Worm (Caenorhabditis elegans) whole organism, L3 larva: Measurements from ENCODE around the gene prx-14.
A peak's percentile ranks its signal among the peaks of the same experiment; 100 is the strongest.

Experiments used
- R02D3.7 ChIP-seq: fragments of 150-350 bp; optimal IDR thresholded peaks from 2 replicates; lab custom pipeline; 2014; ENCODE audit warnings: missing biosample characterization, missing genetic modification characterization
- ZK546.5 ChIP-seq: sonication (generic microtip); optimal IDR thresholded peaks from 2 replicates; lab custom pipeline; 2017; ENCODE audit warnings: missing biosample characterization, missing genetic modification characterization
- aly-2 ChIP-seq: fragments of 150-350 bp; optimal IDR thresholded peaks from 2 replicates; lab custom pipeline; 2014; ENCODE audit warnings: missing biosample characterization, missing genetic modification characterization
- ama-1 ChIP-seq: fragments of 150-350 bp; optimal IDR thresholded peaks from 2 replicates; lab custom pipeline; 2018
- ceh-82 ChIP-seq: fragments of 150-350 bp; optimal IDR thresholded peaks from 2 replicates; lab custom pipeline; 2014; ENCODE audit warnings: missing biosample characterization, missing genetic modification characterization
- ceh-9 ChIP-seq: sonication (generic microtip); optimal IDR thresholded peaks from 2 replicates; lab custom pipeline; 2018; ENCODE audit warnings: missing biosample characterization, missing genetic modification characterization
- egl-27 ChIP-seq: sonication (generic microtip); optimal IDR thresholded peaks from 4 replicates; lab custom pipeline; 2017; ENCODE audit warnings: missing biosample characterization, missing genetic modification reagents, missing genetic modification characterization
- egl-5 ChIP-seq: fragments of 150-350 bp; optimal IDR thresholded peaks from 2 replicates; lab custom pipeline; 2017; ENCODE audit warnings: missing biosample characterization, missing genetic modification reagents, missing genetic modification characterization, inconsistent platforms
- elt-2 ChIP-seq: sonication (generic microtip); optimal IDR thresholded peaks from 2 replicates; lab custom pipeline; 2016; ENCODE audit warnings: missing genetic modification reagents, mild to moderate bottlenecking, missing genetic modification characterization, missing compliant biosample characterization
- eor-1 ChIP-seq, 2 experiments: fragments of 150-350 bp; optimal IDR thresholded peaks; 2 replicates each; lab custom pipeline; 2014 to 2018; ENCODE audit warnings: missing biosample characterization in 2 of 2, missing genetic modification characterization in 2 of 2
- fkh-10 ChIP-seq: sonication (generic microtip); optimal IDR thresholded peaks from 2 replicates; lab custom pipeline; 2017; ENCODE audit warnings: missing biosample characterization, missing genetic modification reagents, missing genetic modification characterization
- fkh-2 ChIP-seq: fragments of 150-350 bp; optimal IDR thresholded peaks from 2 replicates; lab custom pipeline; 2014; ENCODE audit warnings: missing biosample characterization, missing genetic modification reagents, missing genetic modification characterization
- fos-1 ChIP-seq: fragments of 150-350 bp; optimal IDR thresholded peaks from 2 replicates; lab custom pipeline; 2014; ENCODE audit warnings: missing biosample characterization, missing genetic modification characterization
- hmg-11 ChIP-seq: sonication (generic microtip); optimal IDR thresholded peaks from 2 replicates; lab custom pipeline; 2016; ENCODE audit warnings: missing genetic modification characterization, missing compliant biosample characterization
- jun-1 ChIP-seq: fragments of 150-350 bp; optimal IDR thresholded peaks from 2 replicates; lab custom pipeline; 2014; ENCODE audit warnings: missing biosample characterization, missing genetic modification reagents, missing genetic modification characterization
- lsy-12 ChIP-seq: sonication (generic microtip); optimal IDR thresholded peaks from 2 replicates; lab custom pipeline; 2016; ENCODE audit warnings: mild to moderate bottlenecking, missing genetic modification characterization, missing compliant biosample characterization
- mdl-1 ChIP-seq: fragments of 150-350 bp; optimal IDR thresholded peaks from 2 replicates; lab custom pipeline; 2014; ENCODE audit warnings: missing biosample characterization, missing genetic modification characterization
- mml-1 ChIP-seq: fragments of 150-350 bp; sonication (generic microtip); optimal IDR thresholded peaks from 3 replicates; lab custom pipeline; 2014; ENCODE audit warnings: missing biosample characterization, missing genetic modification characterization
- nfya-1 ChIP-seq: sonication (generic microtip); optimal IDR thresholded peaks from 2 replicates; lab custom pipeline; 2017; ENCODE audit warnings: missing genetic modification characterization, mild to moderate bottlenecking, missing compliant biosample characterization, antibody characterized with exemption, moderate library complexity; ENCODE audit not compliant: insufficient read depth
- nhr-11 ChIP-seq: fragments of 150-350 bp; optimal IDR thresholded peaks from 2 replicates; lab custom pipeline; 2014; ENCODE audit warnings: missing biosample characterization, missing genetic modification characterization
- nhr-12 ChIP-seq: fragments of 150-350 bp; optimal IDR thresholded peaks from 2 replicates; lab custom pipeline; 2014; ENCODE audit warnings: missing biosample characterization, missing genetic modification characterization
- nhr-23 ChIP-seq: fragments of 150-350 bp; optimal IDR thresholded peaks from 2 replicates; lab custom pipeline; 2014; ENCODE audit warnings: missing biosample characterization, missing genetic modification reagents, missing genetic modification characterization
- nhr-25 ChIP-seq: sonication (generic microtip); optimal IDR thresholded peaks from 2 replicates; lab custom pipeline; 2017; ENCODE audit warnings: missing biosample characterization, missing genetic modification characterization
- nhr-28 ChIP-seq: fragments of 150-350 bp; optimal IDR thresholded peaks from 2 replicates; lab custom pipeline; 2014; ENCODE audit warnings: missing biosample characterization, missing genetic modification characterization
- pha-4 ChIP-seq: fragments of 150-350 bp; optimal IDR thresholded peaks from 2 replicates; lab custom pipeline; 2014; ENCODE audit warnings: missing biosample characterization, missing genetic modification reagents, missing genetic modification characterization
- pqm-1 ChIP-seq: fragments of 150-350 bp; optimal IDR thresholded peaks from 2 replicates; lab custom pipeline; 2017; ENCODE audit warnings: missing biosample characterization, missing genetic modification characterization, inconsistent platforms
- skn-1 ChIP-seq: fragments of 150-350 bp; optimal IDR thresholded peaks from 2 replicates; lab custom pipeline; 2014; ENCODE audit warnings: missing biosample characterization, missing genetic modification characterization
- tbx-2 ChIP-seq: sonication (generic microtip); optimal IDR thresholded peaks from 2 replicates; lab custom pipeline; 2016; ENCODE audit warnings: mild to moderate bottlenecking, missing genetic modification characterization, missing compliant biosample characterization
- unc-39 ChIP-seq: sonication (generic microtip); optimal IDR thresholded peaks from 4 replicates; lab custom pipeline; 2017; ENCODE audit warnings: missing biosample characterization, missing genetic modification characterization
- zag-1 ChIP-seq: fragments of 150-350 bp; optimal IDR thresholded peaks from 2 replicates; lab custom pipeline; 2014; ENCODE audit warnings: missing biosample characterization, missing genetic modification characterization
- ztf-11 ChIP-seq: fragments of 150-350 bp; optimal IDR thresholded peaks from 2 replicates; lab custom pipeline; 2014; ENCODE audit warnings: missing biosample characterization, missing genetic modification characterization
- ztf-4 ChIP-seq: fragments of 150-350 bp; optimal IDR thresholded peaks from 2 replicates; lab custom pipeline; 2014; ENCODE audit warnings: missing biosample characterization, missing genetic modification characterization

Gene prx-14

DNA sequence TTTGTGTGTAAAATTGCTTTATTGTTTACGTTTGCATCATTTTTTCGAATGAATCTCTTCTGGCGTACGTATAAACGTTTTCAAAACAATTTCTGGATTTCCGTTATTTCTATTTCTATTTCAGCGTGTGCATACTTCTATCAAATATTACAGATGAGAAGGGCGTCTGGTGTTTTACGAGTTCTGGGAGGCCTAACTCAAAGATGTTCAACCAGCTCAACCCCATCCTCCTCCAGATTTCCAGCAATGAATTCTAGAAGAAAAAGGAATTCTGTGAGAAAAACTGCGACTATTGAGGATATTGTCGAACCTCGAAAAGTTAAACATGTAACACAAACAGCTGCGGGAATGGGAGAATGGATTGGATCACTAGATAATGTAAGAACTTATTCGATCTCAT, 32.1 kb upstream of the prx-14 start, which contains the start of gene C08F8.2:
C08F8.2 (plus strand) TSS at position 154 of the 400 bp plus-strand sequence.
- no peak for TF ChIP-seq ztf-4
- peak; percentile 53 for TF ChIP-seq ama-1
- TF ChIP-seq, all 47 proteins: peak for 1

DNA sequence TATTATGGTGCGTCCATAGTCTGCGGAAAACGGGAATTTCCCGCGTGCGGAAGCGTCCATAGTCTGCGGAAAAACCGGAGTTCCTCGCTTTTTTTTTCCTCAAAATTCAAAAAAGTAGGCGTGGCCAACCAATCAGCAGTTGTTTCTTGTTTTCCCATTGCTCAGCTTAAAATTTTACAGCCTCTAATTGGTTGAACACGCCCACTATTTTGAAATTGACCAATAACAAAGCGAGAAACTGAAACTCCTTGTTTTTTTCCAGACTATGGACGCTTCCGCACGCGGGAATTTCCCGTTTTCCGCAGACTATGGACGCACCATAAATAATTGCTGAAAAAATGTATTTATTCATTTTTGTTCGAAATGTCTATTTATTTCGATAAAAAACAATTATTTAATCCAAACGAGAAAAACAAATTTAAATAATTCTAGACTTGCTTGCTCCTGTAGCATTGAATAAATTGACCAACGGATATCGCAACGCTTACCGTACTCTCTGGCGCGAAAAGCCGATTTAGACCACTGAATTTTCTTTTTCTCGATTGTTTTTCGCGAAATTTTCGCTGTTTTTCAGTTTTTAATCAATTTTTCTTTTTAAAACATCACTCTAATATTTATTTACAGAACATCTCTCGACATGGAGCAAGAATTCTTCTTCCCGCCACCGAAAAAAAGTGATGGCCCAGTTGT, 28.4 kb upstream of the prx-14 start, which contains the start of gene C08F8.3:
C08F8.3 (plus strand) TSS at position 620 of the 690 bp plus-strand sequence.
- TF ChIP-seq nfya-1: peak; percentile 67

DNA sequence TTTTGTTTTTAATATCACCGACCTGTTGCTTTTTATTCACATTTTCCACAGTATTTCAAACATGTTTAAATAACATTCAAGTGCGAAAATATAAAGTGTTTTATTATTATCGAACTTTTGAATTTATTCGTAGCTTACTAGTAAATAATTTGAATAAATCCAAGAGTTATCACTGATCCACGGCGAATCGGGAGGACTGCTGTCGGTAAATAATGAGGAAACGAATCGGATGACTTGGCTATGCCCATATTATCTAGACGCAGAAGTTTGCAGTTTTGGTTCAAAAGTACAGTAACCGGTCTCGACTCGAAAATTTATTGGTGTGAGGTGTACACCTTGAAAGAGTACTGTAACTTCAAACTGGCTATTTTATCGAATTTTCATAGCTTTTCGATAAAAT, 26.4 kb upstream of the prx-14 start:
- no peak for TF ChIP-seq egl-27 (tag; lab: Kevin White, UChicago)
- no peak for TF ChIP-seq hmg-11 (tag; lab: Kevin White, UChicago)
- TF ChIP-seq nhr-25 (tag; lab: Kevin White, UChicago): no peak
- no peak for TF ChIP-seq nhr-11 (tag; lab: Kevin White, UChicago)
- TF ChIP-seq ztf-4: no peak
- TF ChIP-seq ceh-82 (tag; lab: Kevin White, UChicago): no peak
- TF ChIP-seq mml-1 (tag; lab: Kevin White, UChicago): no peak
- TF ChIP-seq fkh-10 (GFP tag; lab: Kevin White, UChicago): no peak
- no peak for TF ChIP-seq nhr-23 (tag; lab: Kevin White, UChicago)
- TF ChIP-seq unc-39: no peak

DNA sequence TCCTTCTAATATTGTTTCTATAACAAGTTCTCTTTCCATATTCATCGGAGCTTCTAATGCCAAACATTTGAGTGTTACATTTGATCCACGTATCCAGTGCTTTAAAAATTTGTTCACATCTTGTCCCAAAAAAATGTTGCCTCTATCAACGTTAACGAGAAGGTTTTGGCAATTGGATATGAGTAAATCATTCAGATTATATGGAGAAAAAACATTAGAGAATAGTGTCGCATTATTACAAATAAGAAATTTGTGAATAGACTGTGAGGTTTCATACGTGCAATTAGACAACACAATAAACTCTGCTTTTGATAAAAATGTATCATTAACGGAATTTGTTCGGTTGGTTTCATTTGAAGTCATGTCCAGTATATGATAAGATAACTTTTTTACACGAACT, 23.0 kb upstream of the prx-14 start, which contains the start of gene mboa-4:
mboa-4 (minus strand) TSS at position 101 of the 400 bp plus-strand sequence.
- no peak for TF ChIP-seq skn-1 (tag; lab: Kevin White, UChicago)
- no peak for TF ChIP-seq ztf-11
- no peak for TF ChIP-seq zag-1 (tag; lab: Kevin White, UChicago)
- TF ChIP-seq lsy-12 (tag; lab: Kevin White, UChicago): no peak
- TF ChIP-seq egl-27 (tag; lab: Kevin White, UChicago): no peak
- TF ChIP-seq tbx-2 (tag; lab: Kevin White, UChicago): no peak
- TF ChIP-seq aly-2 (tag; lab: Kevin White, UChicago): no peak
- no peak for TF ChIP-seq ama-1
- TF ChIP-seq ceh-9 (tag; lab: Kevin White, UChicago): no peak
- TF ChIP-seq pha-4 (tag; lab: Kevin White, UChicago): no peak
- TF ChIP-seq pqm-1 (tag; lab: Kevin White, UChicago): no peak
- no peak for TF ChIP-seq ZK546.5 (tag; lab: Kevin White, UChicago)
- TF ChIP-seq nhr-12 (tag; lab: Kevin White, UChicago): no peak
- no peak for TF ChIP-seq ztf-4
- no peak for TF ChIP-seq eor-1 (tag; optimal IDR thresholded peaks at IDR 0.05; lab: Kevin White, UChicago)
- TF ChIP-seq fos-1 (tag; lab: Kevin White, UChicago): no peak
- TF ChIP-seq nfya-1: no peak
- TF ChIP-seq unc-39: no peak
- TF ChIP-seq, all 47 proteins: peak for 0

DNA sequence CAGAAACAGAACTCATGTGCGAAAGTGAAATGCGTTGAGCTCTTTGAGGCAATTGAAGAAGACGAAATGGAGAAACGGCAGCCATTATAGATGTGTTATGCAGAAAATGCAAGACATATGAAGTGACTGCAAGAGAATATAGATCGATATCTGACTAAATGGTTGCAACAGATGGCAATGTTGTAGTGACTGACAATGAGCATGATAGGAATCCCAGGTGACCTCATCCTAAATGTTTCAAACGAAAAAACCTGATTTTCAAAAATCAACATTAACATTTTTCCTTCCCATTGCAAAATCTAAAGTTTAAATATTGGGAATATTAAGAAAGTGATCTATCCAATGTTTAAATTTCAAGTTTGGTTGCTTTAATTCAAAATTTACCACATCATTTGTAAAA, 22.2 kb upstream of the prx-14 start, which contains the start of gene C08F8.15:
C08F8.15 (minus strand) TSS at position 101 of the 400 bp plus-strand sequence.
- TF ChIP-seq jun-1 (tag; lab: Kevin White, UChicago) (no peak), ama-1 (no peak), R02D3.7 (tag; lab: Kevin White, UChicago) (no peak), ZK546.5 (tag; lab: Kevin White, UChicago) (no peak), mdl-1 (no peak), ztf-4 (no peak), elt-2 (tag; lab: Kevin White, UChicago) (no peak), skn-1 (tag; lab: Kevin White, UChicago) (no peak), zag-1 (tag; lab: Kevin White, UChicago) (no peak), lsy-12 (tag; lab: Kevin White, UChicago) (no peak)

DNA sequence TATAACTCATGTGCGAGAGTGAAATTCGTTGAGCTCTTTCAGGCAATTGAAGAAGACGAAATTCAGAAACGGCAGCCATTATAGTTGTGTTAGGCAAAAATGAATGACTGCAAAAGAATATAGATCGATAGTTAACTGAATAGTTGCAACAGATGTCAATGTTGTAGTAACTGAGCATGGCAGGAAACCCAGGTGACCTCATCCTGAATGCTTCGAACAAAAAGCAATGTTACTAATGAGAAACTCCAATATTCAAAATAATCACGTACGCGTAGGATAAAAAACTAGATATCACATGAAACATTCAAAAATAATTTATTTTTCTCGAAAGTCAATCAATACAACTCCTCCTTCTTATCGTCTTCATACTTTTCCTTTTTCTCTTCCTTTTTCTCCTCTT, 20.5 kb upstream of the prx-14 start, which contains the start of gene fbxb-9:
fbxb-9 (minus strand) TSS at position 101 of the 400 bp plus-strand sequence.
- TF ChIP-seq egl-27 (tag; lab: Kevin White, UChicago): no peak

DNA sequence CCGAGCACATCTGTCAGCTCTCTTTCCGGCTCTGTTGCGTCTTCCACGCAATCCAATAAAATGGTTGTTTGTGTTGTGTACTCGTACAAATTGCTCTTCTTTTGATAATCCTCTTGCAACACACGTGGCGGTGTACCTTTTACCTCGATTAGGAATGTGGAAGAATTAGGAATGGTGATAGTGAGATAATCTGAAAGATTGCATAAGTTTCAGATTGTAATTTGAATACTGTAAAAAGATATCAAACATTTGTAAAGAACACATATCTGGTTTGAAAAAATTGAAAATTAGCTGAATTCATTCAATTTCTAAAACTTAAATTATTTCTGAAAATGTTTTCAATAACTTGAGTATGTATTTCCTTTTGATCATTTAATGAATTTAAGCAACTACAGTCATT, 18.1 kb upstream of the prx-14 start, which contains the start of gene C08F8.6:
C08F8.6 (minus strand) TSS at position 101 of the 400 bp plus-strand sequence.
- TF ChIP-seq skn-1 (tag; lab: Kevin White, UChicago) (no peak), fkh-2 (no peak), fkh-10 (GFP tag; lab: Kevin White, UChicago) (no peak), R02D3.7 (tag; lab: Kevin White, UChicago) (no peak), nhr-11 (tag; lab: Kevin White, UChicago) (no peak), egl-27 (tag; lab: Kevin White, UChicago) (no peak), lsy-12 (tag; lab: Kevin White, UChicago) (no peak), nhr-28 (tag; lab: Kevin White, UChicago) (no peak), ceh-82 (tag; lab: Kevin White, UChicago) (no peak), elt-2 (tag; lab: Kevin White, UChicago) (no peak), egl-5 (tag; lab: Kevin White, UChicago) (no peak), pqm-1 (tag; lab: Kevin White, UChicago) (no peak), ZK546.5 (tag; lab: Kevin White, UChicago) (no peak)
